Worm (Caenorhabditis elegans) whole organism, mixed stage, embryonic: ENCODE measurements around the gene egl-10.

Experiments used
- bed-3 ChIP-seq: fragments of 200-800 bp; sonication (Bioruptor generic); optimal IDR thresholded peaks from 3 replicates; lab custom pipeline; 2018; ENCODE audit warnings: mild to moderate bottlenecking, missing genetic modification characterization, moderate library complexity, missing compliant biosample characterization
- ceh-39 ChIP-seq: fragments of 150-350 bp; optimal IDR thresholded peaks from 2 replicates; lab custom pipeline; 2014; ENCODE audit warnings: missing biosample characterization, missing genetic modification characterization
- ceh-43 ChIP-seq: fragments of 200-800 bp; sonication (Bioruptor generic); optimal IDR thresholded peaks from 2 replicates; lab custom pipeline; 2018; ENCODE audit warnings: mild to moderate bottlenecking, missing genetic modification characterization, moderate library complexity, missing compliant biosample characterization
- ceh-83 ChIP-seq: fragments of 200-800 bp; sonication (Bioruptor generic); optimal IDR thresholded peaks from 2 replicates; lab custom pipeline; 2018; ENCODE audit warnings: mild to moderate bottlenecking, missing genetic modification characterization, missing compliant biosample characterization
- cnd-1 ChIP-seq: fragments of 200-800 bp; sonication (Bioruptor generic); optimal IDR thresholded peaks from 2 replicates; lab custom pipeline; 2018; ENCODE audit warnings: mild to moderate bottlenecking, missing genetic modification characterization, missing compliant biosample characterization
- drap-1 ChIP-seq: fragments of 200-800 bp; sonication (Bioruptor generic); optimal IDR thresholded peaks from 3 replicates; lab custom pipeline; 2018; ENCODE audit warnings: mild to moderate bottlenecking, missing genetic modification characterization, missing compliant biosample characterization
- elt-1 ChIP-seq: sonication (generic microtip); optimal IDR thresholded peaks from 2 replicates; lab custom pipeline; 2017; ENCODE audit warnings: missing genetic modification characterization, mild to moderate bottlenecking, missing compliant biosample characterization, antibody characterized with exemption, moderate library complexity, borderline replicate concordance; ENCODE audit not compliant: insufficient read depth
- elt-3 ChIP-seq: fragments of 150-350 bp; optimal IDR thresholded peaks from 2 replicates; lab custom pipeline; 2014; ENCODE audit warnings: missing biosample characterization, missing genetic modification characterization
- flh-1 ChIP-seq: fragments of 200-800 bp; sonication (Bioruptor generic); optimal IDR thresholded peaks from 2 replicates; lab custom pipeline; 2018; ENCODE audit warnings: mild to moderate bottlenecking, missing genetic modification characterization, moderate library complexity, missing compliant biosample characterization
- ham-2 ChIP-seq: fragments of 200-800 bp; sonication (Bioruptor generic); optimal IDR thresholded peaks from 2 replicates; lab custom pipeline; 2018; ENCODE audit warnings: mild to moderate bottlenecking, missing genetic modification characterization, missing compliant biosample characterization
- hlh-1 ChIP-seq: fragments of 150-350 bp; optimal IDR thresholded peaks from 2 replicates; lab custom pipeline; 2014; ENCODE audit warnings: missing biosample characterization, missing genetic modification reagents, missing genetic modification characterization
- lin-13 ChIP-seq: fragments of 150-350 bp; optimal IDR thresholded peaks from 2 replicates; lab custom pipeline; 2014; ENCODE audit warnings: missing biosample characterization, missing genetic modification characterization
- lin-32 ChIP-seq: fragments of 200-800 bp; sonication (Bioruptor generic); optimal IDR thresholded peaks from 2 replicates; lab custom pipeline; 2018; ENCODE audit warnings: mild to moderate bottlenecking, missing genetic modification characterization, missing compliant biosample characterization
- lsy-2 ChIP-seq: fragments of 150-350 bp; optimal IDR thresholded peaks from 2 replicates; lab custom pipeline; 2014; ENCODE audit warnings: missing biosample characterization, missing genetic modification characterization
- mls-2 ChIP-seq: sonication (generic microtip); optimal IDR thresholded peaks from 2 replicates; lab custom pipeline; 2016; ENCODE audit warnings: mild to moderate bottlenecking, missing genetic modification characterization, moderate library complexity, missing compliant biosample characterization
- nhr-12 ChIP-seq: fragments of 150-350 bp; optimal IDR thresholded peaks from 2 replicates; lab custom pipeline; 2014; ENCODE audit warnings: missing biosample characterization, missing genetic modification characterization
- nhr-237 ChIP-seq: fragments of 150-350 bp; optimal IDR thresholded peaks from 2 replicates; lab custom pipeline; 2014; ENCODE audit warnings: missing biosample characterization, missing genetic modification characterization
- nhr-28 ChIP-seq: fragments of 150-350 bp; optimal IDR thresholded peaks from 2 replicates; lab custom pipeline; 2014; ENCODE audit warnings: missing biosample characterization, missing genetic modification characterization
- nhr-76 ChIP-seq: sonication (generic microtip); optimal IDR thresholded peaks from 2 replicates; lab custom pipeline; 2017; ENCODE audit warnings: missing biosample characterization, missing genetic modification characterization
- pha-4 ChIP-seq: fragments of 150-350 bp; optimal IDR thresholded peaks from 2 replicates; lab custom pipeline; 2018; ENCODE audit warnings: missing biosample characterization, missing genetic modification reagents, missing genetic modification characterization
- sem-2 ChIP-seq: fragments of 200-800 bp; sonication (Bioruptor generic); optimal IDR thresholded peaks from 2 replicates; lab custom pipeline; 2018; ENCODE audit warnings: mild to moderate bottlenecking, missing genetic modification characterization, missing compliant biosample characterization
- snpc-4 ChIP-seq: fragments of 150-350 bp; optimal IDR thresholded peaks from 2 replicates; lab custom pipeline; 2014; ENCODE audit warnings: missing biosample characterization, missing genetic modification characterization
- tbx-8 ChIP-seq: fragments of 200-800 bp; sonication (Bioruptor generic); optimal IDR thresholded peaks from 2 replicates; lab custom pipeline; 2018; ENCODE audit warnings: mild to moderate bottlenecking, missing genetic modification characterization, moderate library complexity, missing compliant biosample characterization
- unc-120 ChIP-seq: sonication (generic microtip); optimal IDR thresholded peaks from 2 replicates; lab custom pipeline; 2017; ENCODE audit warnings: missing genetic modification characterization, missing compliant biosample characterization; ENCODE audit not compliant: poor library complexity, severe bottlenecking
- unc-62 ChIP-seq: fragments of 150-350 bp; optimal IDR thresholded peaks from 2 replicates; lab custom pipeline; 2014; ENCODE audit warnings: missing biosample characterization, missing genetic modification reagents, missing genetic modification characterization
- zip-8 ChIP-seq: fragments of 150-350 bp; optimal IDR thresholded peaks from 2 replicates; lab custom pipeline; 2014; ENCODE audit warnings: missing biosample characterization, missing genetic modification characterization

Gene egl-10

ce11 chrV:12486934-12487333 lies 24.1 kb upstream of the egl-10 start, which contains the start of gene inx-11:
TSS of gene inx-11 (plus strand) at chrV:12487234.
- TF ChIP-seq pha-4 (tag; lab: Kevin White, UChicago) (peak; percentile 40), unc-120 (tag; lab: Kevin White, UChicago) (no peak)
- TF ChIP-seq, all 35 proteins: peak for 1

DNA sequence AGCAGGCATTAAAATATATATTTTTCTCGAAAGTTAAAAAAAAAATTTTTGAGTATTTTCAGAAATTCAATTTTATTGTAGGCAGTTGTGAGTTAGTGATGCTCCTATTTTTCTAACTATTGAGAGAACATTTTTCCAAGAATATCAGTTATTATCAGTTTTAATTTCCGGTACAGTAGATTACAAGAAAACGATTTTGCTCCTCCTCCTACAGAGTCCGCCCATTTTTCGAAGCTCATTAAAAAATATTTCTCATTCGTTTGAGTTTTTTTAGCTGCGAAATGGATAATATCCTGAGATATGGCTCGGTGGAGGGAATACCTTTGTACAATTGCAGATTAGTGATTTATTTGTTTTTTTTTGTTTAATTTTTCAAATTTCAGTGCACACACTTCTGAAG lies 21.8 kb upstream of the egl-10 start, which contains the start of gene srt-39:
Gene srt-39 (plus strand): TSS at position 301 of the 400 bp plus-strand sequence.
- TF ChIP-seq flh-1 (GFP tag; lab: Kevin White, UChicago) (no peak), sem-2 (GFP tag; lab: Kevin White, UChicago) (no peak), hlh-1 (no peak), cnd-1 (tag; lab: Kevin White, UChicago) (no peak), ceh-83 (GFP tag; lab: Kevin White, UChicago) (no peak), mls-2 (tag; lab: Kevin White, UChicago) (no peak), lin-13 (no peak), nhr-76 (tag; lab: Kevin White, UChicago) (no peak), nhr-12 (tag; lab: Kevin White, UChicago) (no peak), ceh-43 (GFP tag; lab: Kevin White, UChicago) (no peak), lin-32 (GFP tag; lab: Kevin White, UChicago) (no peak), elt-3 (tag; lab: Kevin White, UChicago) (no peak), snpc-4 (tag; lab: Kevin White, UChicago) (no peak)

DNA sequence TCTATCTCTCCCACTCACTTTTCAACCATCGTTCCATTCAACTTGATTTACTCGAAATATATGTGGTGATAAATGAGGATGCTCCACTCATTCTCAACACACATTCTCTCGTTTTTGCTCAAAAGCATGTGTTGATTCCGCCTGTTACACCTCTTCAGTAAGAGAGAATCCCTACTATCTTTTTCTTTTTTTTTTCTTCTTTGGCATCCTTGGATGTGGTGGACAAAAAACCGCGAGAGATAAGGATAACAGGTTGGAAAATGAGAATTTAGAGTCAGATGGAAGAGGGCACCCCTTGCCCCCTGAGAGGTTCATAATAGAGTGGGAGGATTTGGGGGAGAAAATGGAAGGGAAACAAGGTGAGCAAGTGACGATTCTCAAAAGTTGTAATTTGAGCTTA lies 16.2 kb upstream of the egl-10 start:
- peak; percentile 54 for TF ChIP-seq hlh-1
- peak; percentile 27 for TF ChIP-seq unc-120 (tag; lab: Kevin White, UChicago)
- TF ChIP-seq nhr-28 (tag; lab: Kevin White, UChicago), result no peak
- TF ChIP-seq flh-1 (GFP tag; lab: Kevin White, UChicago), result no peak

- TF ChIP-seq ham-2 (GFP tag; lab: Kevin White, UChicago) (peak; percentile 9), mls-2 (tag; lab: Kevin White, UChicago) (no peak)
These were observed 15.3 kb upstream of the egl-10 start, which contains the start of gene atn-1 for ce11 chrV:12478111-12478510. TSS of gene atn-1 (plus strand) at chrV:12478411.

DNA sequence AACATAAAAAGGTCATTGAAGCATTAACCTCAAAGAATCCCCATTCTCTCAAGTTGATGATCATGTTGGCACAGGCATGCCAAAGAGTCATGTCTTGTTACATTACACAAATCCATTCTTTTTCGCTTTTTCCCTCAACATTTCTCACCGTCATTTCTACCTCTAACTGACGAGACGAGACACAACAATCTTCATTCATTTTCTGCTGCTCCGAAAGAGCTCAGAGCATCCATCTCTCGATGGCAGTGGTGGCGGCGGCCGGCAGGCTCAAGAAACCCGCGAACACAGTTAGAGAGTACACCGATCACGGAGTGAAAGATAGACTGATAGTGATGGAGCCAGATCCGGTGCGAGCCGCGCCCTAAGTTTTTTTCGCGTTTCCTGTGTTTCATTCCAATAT lies 14.3 kb upstream of the egl-10 start:
- TF ChIP-seq zip-8 (tag; lab: Kevin White, UChicago) (no peak), unc-120 (tag; lab: Kevin White, UChicago) (peak; percentile 72), hlh-1 (peak; percentile 22), bed-3 (no peak), lin-32 (GFP tag; lab: Kevin White, UChicago) (no peak), nhr-237 (tag; lab: Kevin White, UChicago) (no peak), snpc-4 (tag; lab: Kevin White, UChicago) (no peak), drap-1 (no peak), ceh-43 (GFP tag; lab: Kevin White, UChicago) (no peak), tbx-8 (no peak), nhr-28 (tag; lab: Kevin White, UChicago) (no peak), nhr-12 (tag; lab: Kevin White, UChicago) (no peak), ceh-39 (tag; lab: Kevin White, UChicago) (no peak), flh-1 (GFP tag; lab: Kevin White, UChicago) (no peak), pha-4 (tag; lab: Kevin White, UChicago) (no peak), cnd-1 (tag; lab: Kevin White, UChicago) (no peak), lin-13 (no peak), unc-62 (GFP tag; lab: Kevin White, UChicago) (peak; percentile 34)

ce11 chrV:12475360-12475759 lies 12.6 kb upstream of the egl-10 start:
- TF ChIP-seq flh-1 (GFP tag; lab: Kevin White, UChicago) (no peak), lsy-2 (tag; lab: Kevin White, UChicago) (no peak)
- TF ChIP-seq, all 35 proteins: peak for 0

DNA sequence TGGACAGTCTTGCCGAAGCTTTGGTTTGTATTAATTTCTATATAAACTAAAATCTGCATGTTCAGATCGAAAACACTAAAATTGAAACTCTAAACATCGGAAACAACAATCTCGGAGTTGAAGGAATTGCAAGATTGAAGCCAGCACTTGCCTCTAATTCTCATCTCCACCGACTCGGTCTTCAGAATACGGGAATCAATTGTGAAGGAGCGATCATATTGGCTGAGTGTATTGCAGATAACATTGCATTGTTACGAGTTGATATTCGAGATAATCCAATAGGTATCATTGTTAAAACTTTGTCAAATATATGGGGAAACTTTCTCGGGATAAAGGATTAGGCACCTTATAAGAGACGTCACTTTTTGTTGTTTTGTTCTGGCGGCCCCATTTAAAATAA lies 7.5 kb upstream of the egl-10 start:
- TF ChIP-seq flh-1 (GFP tag; lab: Kevin White, UChicago), result no peak
- TF ChIP-seq elt-1 (tag; lab: Kevin White, UChicago), result no peak
- no peak for TF ChIP-seq ceh-83 (GFP tag; lab: Kevin White, UChicago)
- no peak for TF ChIP-seq lin-32 (GFP tag; lab: Kevin White, UChicago)
- no peak for TF ChIP-seq mls-2 (tag; lab: Kevin White, UChicago)
